Worm (Caenorhabditis elegans): Measurements from ENCODE around the gene crh-2.
A peak's percentile ranks its signal among the peaks of the same experiment; 100 is the strongest.

crh-2 gene

DNA sequence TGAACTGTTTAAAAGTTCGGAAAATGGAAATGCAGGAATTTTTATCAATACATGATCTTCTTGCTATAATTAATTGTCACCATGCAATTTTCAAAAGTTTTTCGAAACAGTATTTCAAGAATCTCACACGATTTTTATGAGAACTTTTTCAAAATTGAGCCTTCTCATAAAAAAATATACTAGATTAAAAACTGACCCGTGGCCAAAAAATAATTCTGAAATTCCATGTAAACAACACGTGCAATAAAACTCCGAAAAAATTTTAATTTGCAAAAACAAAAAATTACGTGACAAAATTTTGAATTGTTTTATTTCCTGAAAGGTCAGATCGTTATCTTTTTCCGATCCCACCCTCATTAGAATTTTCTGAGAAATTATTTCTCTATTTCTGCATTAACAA, 8.1 kb upstream of the crh-2 start, which contains the start of gene C34F11.5:
C34F11.5 (plus strand) TSS at position 301 of the 400 bp plus-strand sequence.
- TF ChIP-seq irx-1 (tag; optimal IDR thresholded peaks at IDR 0.05): no peak
- TF ChIP-seq lin-14 (GFP tag; optimal IDR thresholded peaks at IDR 0.05): no peak
- TF ChIP-seq tbx-2 (tag; optimal IDR thresholded peaks at IDR 0.05): no peak
- TF ChIP-seq hlh-17 (GFP tag; optimal IDR thresholded peaks at IDR 0.05; ENCODE audit: borderline replicate concordance): no peak
- TF ChIP-seq unc-30 (tag; optimal IDR thresholded peaks at IDR 0.05): no peak
- TF ChIP-seq sup-37 (GFP tag; optimal IDR thresholded peaks at IDR 0.05): no peak

DNA sequence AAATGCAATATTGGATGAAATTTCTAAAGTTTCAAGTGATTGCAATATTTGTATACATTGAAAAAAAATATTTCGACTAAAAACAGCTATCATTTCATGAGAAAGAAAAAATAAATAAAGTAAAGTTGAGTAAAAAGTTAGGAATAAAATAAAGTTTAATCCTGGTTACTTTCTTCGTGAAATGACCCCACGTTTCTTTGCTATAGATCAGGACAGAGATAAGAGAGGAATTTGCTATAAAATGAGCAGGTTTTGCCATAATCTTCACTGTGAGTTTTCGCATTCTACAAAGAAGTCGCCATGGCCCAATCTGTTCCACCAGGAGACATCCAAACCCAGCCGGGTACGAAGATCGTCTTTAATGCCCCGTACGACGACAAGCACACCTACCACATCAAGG, 6.7 kb upstream of the crh-2 start, which contains the start of gene msp-49:
msp-49 (plus strand) TSS at position 301 of the 400 bp plus-strand sequence.
- TF ChIP-seq aly-2 (tag; optimal IDR thresholded peaks at IDR 0.05) (no peak), nhr-47 (tag; optimal IDR thresholded peaks at IDR 0.05) (no peak), dpl-1 (GFP tag; optimal IDR thresholded peaks at IDR 0.05) (no peak), efl-3 (GFP tag; optimal IDR thresholded peaks at IDR 0.05) (no peak), nhr-85 (tag) (no peak), ceh-90 (tag; optimal IDR thresholded peaks at IDR 0.05) (no peak), vab-15 (tag; optimal IDR thresholded peaks at IDR 0.05) (no peak), egl-27 (tag; optimal IDR thresholded peaks at IDR 0.05) (no peak), unc-98 (GFP tag; IDR thresholded peaks at IDR 0.05) (no peak)

DNA sequence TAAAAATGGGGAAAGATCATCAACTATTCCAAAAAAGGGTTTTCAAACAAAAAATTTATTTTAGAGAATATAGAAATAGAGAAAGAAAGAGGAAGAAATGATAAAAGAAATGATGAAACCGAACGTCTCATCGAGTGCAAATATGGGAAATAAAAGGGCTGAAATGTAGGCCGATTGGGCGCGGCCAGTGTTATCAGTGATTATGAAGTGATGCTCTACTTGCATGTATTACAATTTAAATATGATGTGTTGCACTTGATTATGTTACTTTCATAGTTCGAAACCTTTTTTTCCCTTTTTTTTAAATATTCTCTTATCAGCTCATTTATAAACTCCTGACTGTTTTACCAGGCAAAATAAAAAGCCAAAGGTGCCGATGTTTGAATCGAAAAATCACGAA, 4.4 kb upstream of the crh-2 start:
- no peak for TF ChIP-seq ztf-4 (tag; optimal IDR thresholded peaks at IDR 0.05)
- TF ChIP-seq efl-1 (optimal IDR thresholded peaks at IDR 0.05): no peak
- peak in 1 of 2 experiments; percentile 70 for TF ChIP-seq efl-1 (GFP tag; optimal IDR thresholded peaks at IDR 0.05 in 1 of 2)
- TF ChIP-seq elt-2 (tag; optimal IDR thresholded peaks at IDR 0.05): peak; percentile 96
- TF ChIP-seq nhr-20 (tag; optimal IDR thresholded peaks at IDR 0.05): no peak
- peak; percentile 25 for TF ChIP-seq jun-1 (tag; optimal IDR thresholded peaks at IDR 0.05)
- TF ChIP-seq lir-3 (tag; optimal IDR thresholded peaks at IDR 0.05; ENCODE audit: poor library complexity): no peak
- TF ChIP-seq elt-3 (tag; optimal IDR thresholded peaks at IDR 0.05): no peak
- peak in 1 of 2 experiments; percentile 22 for TF ChIP-seq lin-35 (GFP tag; optimal IDR thresholded peaks at IDR 0.05)

DNA sequence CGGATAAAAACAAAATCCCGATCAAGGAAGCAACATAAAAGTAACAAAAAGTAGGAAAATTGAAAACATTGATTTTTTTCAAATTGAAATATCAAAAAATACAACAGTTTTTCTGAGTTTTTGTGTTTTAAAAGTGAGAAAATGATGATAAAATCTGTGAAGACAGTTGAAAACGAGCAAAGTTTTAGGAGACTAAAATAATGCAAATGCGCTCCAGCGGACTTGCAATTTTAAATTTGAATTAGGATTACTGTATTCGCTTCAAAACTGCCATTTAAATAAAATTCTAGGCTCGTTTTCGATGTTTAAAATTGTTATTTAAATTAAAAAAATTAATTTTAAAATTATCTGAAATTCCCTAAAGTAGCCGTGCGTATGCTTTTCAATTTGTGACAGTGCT, 565 bp upstream of the crh-2 start:
- TF ChIP-seq pqm-1 (tag; optimal IDR thresholded peaks at IDR 0.05) (no peak), nhr-76 (tag; optimal IDR thresholded peaks at IDR 0.05) (no peak), nhr-19 (GFP tag; conservative IDR thresholded peaks at IDR 0.05) (no peak), nhr-90 (tag; optimal IDR thresholded peaks at IDR 0.05; ENCODE audit: poor library complexity) (no peak), irx-1 (tag; optimal IDR thresholded peaks at IDR 0.05) (no peak), unc-130 (tag; optimal IDR thresholded peaks at IDR 0.05) (no peak), lsy-2 (tag; optimal IDR thresholded peaks at IDR 0.05) (no peak), nhr-11 (tag; optimal IDR thresholded peaks at IDR 0.05) (no peak), nhr-28 (tag; optimal IDR thresholded peaks at IDR 0.05) (no peak), xbp-1 (tag; optimal IDR thresholded peaks at IDR 0.05) (no peak), fkh-4 (tag; optimal IDR thresholded peaks at IDR 0.05; ENCODE audit: borderline replicate concordance) (no peak), mep-1 (tag; optimal IDR thresholded peaks at IDR 0.05) (no peak), ceh-82 (tag; optimal IDR thresholded peaks at IDR 0.05) (no peak), elt-2 (tag; optimal IDR thresholded peaks at IDR 0.05) (no peak), nhr-20 (tag; optimal IDR thresholded peaks at IDR 0.05) (no peak), fkh-8 (tag; optimal IDR thresholded peaks at IDR 0.05) (no peak), blmp-1 (tag; optimal IDR thresholded peaks at IDR 0.05) (no peak), tlp-1 (tag; optimal IDR thresholded peaks at IDR 0.05) (no peak), nhr-47 (tag; optimal IDR thresholded peaks at IDR 0.05) (no peak)

All from whole organism, L1 larva.